Fruit fly (Drosophila melanogaster) whole organism, embryonic: ENCODE data around the gene smg.

Experiments used
- Adf1 ChIP-seq: fragments of 200-800 bp; sonication (Bioruptor generic); IDR thresholded peaks from 2 replicates; pipeline ENCODE4 v1.3.6; 2022; ENCODE audit warnings: missing biosample characterization, missing genetic modification characterization
- Aef1 ChIP-seq: fragments of 200-800 bp; sonication (Bioruptor generic); IDR thresholded peaks from 3 replicates; pipeline ENCODE4 v1.3.6; 2022; ENCODE audit warnings: missing biosample characterization, missing genetic modification characterization
- Blimp-1 ChIP-seq: fragments of 200-800 bp; sonication (Bioruptor generic); optimal IDR thresholded peaks from 3 replicates; lab custom pipeline; 2018; ENCODE audit warnings: missing biosample characterization, missing genetic modification characterization, mild to moderate bottlenecking, moderate library complexity, missing genetic modification reagents
- CG10431 ChIP-seq: fragments of 200-800 bp; sonication (Bioruptor generic); optimal IDR thresholded peaks from 3 replicates; lab custom pipeline; 2018; ENCODE audit warnings: missing biosample characterization, mild to moderate bottlenecking, missing genetic modification characterization
- CG11085 ChIP-seq: fragments of 200-800 bp; sonication (Bioruptor generic); IDR thresholded peaks from 2 replicates; pipeline ENCODE4 v1.3.6; 2022; ENCODE audit warnings: missing biosample characterization, missing genetic modification characterization
- CG12219 ChIP-seq: fragments of 200-800 bp; sonication (Bioruptor generic); optimal IDR thresholded peaks from 3 replicates; lab custom pipeline; 2018; ENCODE audit warnings: missing biosample characterization, mild to moderate bottlenecking, missing genetic modification characterization
- CG13296 ChIP-seq: fragments of 200-800 bp; sonication (Bioruptor generic); optimal IDR thresholded peaks from 3 replicates; lab custom pipeline; 2018; ENCODE audit warnings: missing biosample characterization, mild to moderate bottlenecking, missing genetic modification characterization
- CG13624 ChIP-seq: fragments of 200-800 bp; sonication (Bioruptor generic); optimal IDR thresholded peaks from 2 replicates; lab custom pipeline; 2016; ENCODE audit warnings: missing biosample characterization, missing genetic modification characterization
- CG13775 ChIP-seq: fragments of 200-800 bp; sonication (Bioruptor generic); optimal IDR thresholded peaks from 3 replicates; lab custom pipeline; 2017; ENCODE audit warnings: missing biosample characterization, mild to moderate bottlenecking, missing genetic modification characterization
- CG15514 ChIP-seq: fragments of 200-800 bp; sonication (Bioruptor generic); optimal IDR thresholded peaks from 3 replicates; lab custom pipeline; 2017; ENCODE audit warnings: missing biosample characterization, missing genetic modification characterization, mild to moderate bottlenecking, moderate library complexity, missing genetic modification reagents
- CG15601 ChIP-seq: fragments of 200-800 bp; sonication (Bioruptor generic); optimal IDR thresholded peaks from 3 replicates; lab custom pipeline; 2019; ENCODE audit warnings: missing biosample characterization, mild to moderate bottlenecking, missing genetic modification characterization, moderate library complexity
- CG17328 ChIP-seq: fragments of 200-800 bp; sonication (Bioruptor generic); IDR thresholded peaks from 2 replicates; pipeline ENCODE4 v1.3.6; 2022; ENCODE audit warnings: missing biosample characterization, missing genetic modification characterization
- CG17912 ChIP-seq: fragments of 200-800 bp; sonication (Bioruptor generic); optimal IDR thresholded peaks from 2 replicates; lab custom pipeline; 2018; ENCODE audit warnings: missing biosample characterization, mild to moderate bottlenecking, missing genetic modification characterization
- CG18476 ChIP-seq: fragments of 200-800 bp; sonication (Bioruptor generic); optimal IDR thresholded peaks from 2 replicates; lab custom pipeline; 2016; ENCODE audit warnings: missing biosample characterization, mild to moderate bottlenecking, missing genetic modification characterization
- CG34224 ChIP-seq: fragments of 200-800 bp; sonication (Bioruptor generic); IDR thresholded peaks from 3 replicates; pipeline ENCODE4 v1.3.6; 2022; ENCODE audit warnings: missing biosample characterization, missing genetic modification characterization; ENCODE audit not compliant: partially characterized antibody
- CG8765 ChIP-seq: fragments of 200-800 bp; sonication (Bioruptor generic); IDR thresholded peaks from 2 replicates; pipeline ENCODE4 v1.3.6; 2022; ENCODE audit warnings: missing biosample characterization, missing genetic modification characterization
- CG9797 ChIP-seq: fragments of 200-800 bp; sonication (Bioruptor generic); optimal IDR thresholded peaks from 3 replicates; lab custom pipeline; 2018; ENCODE audit warnings: missing biosample characterization, mild to moderate bottlenecking, missing genetic modification characterization
- CG9876 ChIP-seq: fragments of 200-800 bp; sonication (Bioruptor generic); optimal IDR thresholded peaks from 2 replicates; lab custom pipeline; 2016; ENCODE audit warnings: missing biosample characterization, missing genetic modification characterization
- Camta ChIP-seq: fragments of 200-800 bp; sonication (Bioruptor generic); optimal IDR thresholded peaks from 2 replicates; lab custom pipeline; 2016; ENCODE audit warnings: missing biosample characterization, missing genetic modification characterization
- Dip3 ChIP-seq: fragments of 200-800 bp; sonication (Bioruptor generic); optimal IDR thresholded peaks from 3 replicates; lab custom pipeline; 2016; ENCODE audit warnings: missing biosample characterization, missing genetic modification characterization
- Fer2 ChIP-seq: fragments of 200-800 bp; sonication (Bioruptor generic); optimal IDR thresholded peaks from 2 replicates; lab custom pipeline; 2018; ENCODE audit warnings: missing biosample characterization, mild to moderate bottlenecking, missing genetic modification characterization, moderate library complexity
- Gug ChIP-seq: fragments of 200-800 bp; sonication (Bioruptor generic); IDR thresholded peaks from 4 replicates; pipeline ENCODE4 v1.3.6; 2022; ENCODE audit warnings: missing biosample characterization, missing genetic modification characterization
- NC2α ChIP-seq: fragments of 200-800 bp; sonication (Bioruptor generic); optimal IDR thresholded peaks from 2 replicates; lab custom pipeline; 2016; ENCODE audit warnings: missing biosample characterization, missing genetic modification characterization
- NK7.1 ChIP-seq: fragments of 200-800 bp; sonication (Bioruptor generic); optimal IDR thresholded peaks from 3 replicates; lab custom pipeline; 2016; ENCODE audit warnings: missing biosample characterization, missing genetic modification characterization
- Neu2 ChIP-seq: fragments of 200-800 bp; sonication (Bioruptor generic); optimal IDR thresholded peaks from 3 replicates; lab custom pipeline; 2016; ENCODE audit warnings: missing biosample characterization, missing genetic modification characterization, borderline replicate concordance
- Sin3A ChIP-seq: fragments of >200 bp; optimal IDR thresholded peaks from 2 replicates; lab custom pipeline; 2018
- amos ChIP-seq: fragments of 200-800 bp; sonication (Bioruptor generic); IDR thresholded peaks from 2 replicates; pipeline ENCODE4 v1.3.6; 2022; ENCODE audit warnings: missing biosample characterization, missing genetic modification characterization; ENCODE audit not compliant: partially characterized antibody
- ara ChIP-seq: fragments of 200-800 bp; sonication (Bioruptor generic); IDR thresholded peaks from 2 replicates; pipeline ENCODE4 v1.3.6; 2022; ENCODE audit warnings: missing biosample characterization, missing genetic modification characterization
- bcd ChIP-seq: fragments of 200-800 bp; sonication (Bioruptor generic); optimal IDR thresholded peaks from 2 replicates; lab custom pipeline; 2017; ENCODE audit warnings: missing biosample characterization, mild to moderate bottlenecking, missing genetic modification characterization
- cad ChIP-seq: fragments of >200 bp; optimal IDR thresholded peaks from 2 replicates; lab custom pipeline; 2017; ENCODE audit warnings: missing biosample characterization, missing genetic modification characterization
- cas ChIP-seq: fragments of 200-800 bp; sonication (Bioruptor generic); IDR thresholded peaks from 2 replicates; pipeline ENCODE4 v1.3.6; 2022; ENCODE audit warnings: missing biosample characterization, missing genetic modification characterization
- chif ChIP-seq, 2 experiments: fragments of 200-800 bp; sonication (Bioruptor generic); optimal IDR thresholded peaks; 3 replicates each; lab custom pipeline; 2016; ENCODE audit warnings: missing biosample characterization in 2 of 2, missing genetic modification characterization in 2 of 2
- ci ChIP-seq: fragments of 200-800 bp; sonication (Bioruptor generic); IDR thresholded peaks from 3 replicates; pipeline ENCODE4 v1.3.6; 2022; ENCODE audit warnings: missing biosample characterization, missing genetic modification characterization
- crp ChIP-seq, 2 experiments: fragments of 200-800 bp; sonication (Bioruptor generic); optimal IDR thresholded peaks; 2 replicates in 1 of 2; 3 replicates in 1 of 2; lab custom pipeline; 2017; ENCODE audit warnings: missing biosample characterization in 2 of 2, missing genetic modification characterization in 2 of 2, mild to moderate bottlenecking in 1 of 2, moderate library complexity in 1 of 2
- esg ChIP-seq: fragments of 200-800 bp; sonication (Bioruptor generic); conservative IDR thresholded peaks from 2 replicates; pipeline ENCODE4 v1.3.6; 2022; ENCODE audit warnings: missing biosample characterization, missing genetic modification characterization
- eve ChIP-seq, 2 experiments: fragments of >200 bp; optimal IDR thresholded peaks; 2 replicates each; lab custom pipeline; 2017; ENCODE audit warnings: missing biosample characterization in 2 of 2, missing genetic modification characterization in 2 of 2
- ewg ChIP-seq: fragments of 200-800 bp; sonication (Bioruptor generic); optimal IDR thresholded peaks from 3 replicates; lab custom pipeline; 2017; ENCODE audit warnings: mild to moderate bottlenecking, missing biosample characterization, missing genetic modification reagents, missing genetic modification characterization
- grn ChIP-seq: fragments of 200-800 bp; sonication (Bioruptor generic); optimal IDR thresholded peaks from 3 replicates; lab custom pipeline; 2017; ENCODE audit warnings: missing biosample characterization, missing genetic modification characterization
- gro ChIP-seq: fragments of 200-800 bp; sonication (Bioruptor generic); optimal IDR thresholded peaks from 2 replicates; lab custom pipeline; 2016; ENCODE audit warnings: missing biosample characterization, missing genetic modification characterization
- gsb ChIP-seq: fragments of 200-800 bp; sonication (Bioruptor generic); IDR thresholded peaks from 2 replicates; pipeline ENCODE4 v1.3.6; 2022; ENCODE audit warnings: missing biosample characterization, missing genetic modification characterization
- hb ChIP-seq: fragments of 200-800 bp; sonication (Bioruptor generic); IDR thresholded peaks from 3 replicates; pipeline ENCODE4 v1.3.6; 2022; ENCODE audit warnings: missing biosample characterization, missing genetic modification characterization; ENCODE audit not compliant: partially characterized antibody
- klu ChIP-seq: fragments of 200-800 bp; sonication (Bioruptor generic); IDR thresholded peaks from 2 replicates; pipeline ENCODE4 v1.3.6; 2022; ENCODE audit warnings: missing biosample characterization, missing genetic modification characterization
- lmd ChIP-seq: fragments of 200-800 bp; sonication (Bioruptor generic); IDR thresholded peaks from 2 replicates; pipeline ENCODE4 v1.3.6; 2022; ENCODE audit warnings: missing biosample characterization, missing genetic modification characterization
- lola ChIP-seq, 3 experiments: fragments of >200 bp in 2 of 3; fragments of 200-800 bp in 1 of 3; sonication (Bioruptor generic) in 1 of 3; optimal IDR thresholded peaks; 2 replicates each; lab custom pipeline; 2017 to 2019; ENCODE audit warnings: missing biosample characterization in 3 of 3, missing genetic modification characterization in 3 of 3, mild to moderate bottlenecking in 1 of 3, moderate library complexity in 1 of 3
- p53 ChIP-seq: fragments of 200-800 bp; sonication (Bioruptor generic); optimal IDR thresholded peaks from 2 replicates; lab custom pipeline; 2016; ENCODE audit warnings: missing biosample characterization, missing genetic modification characterization
- psq ChIP-seq: fragments of 200-800 bp; sonication (Bioruptor generic); optimal IDR thresholded peaks from 2 replicates; lab custom pipeline; 2017; ENCODE audit warnings: missing biosample characterization, missing genetic modification characterization
- ranshi ChIP-seq: fragments of 200-800 bp; sonication (Bioruptor generic); IDR thresholded peaks from 2 replicates; pipeline ENCODE4 v1.3.6; 2022; ENCODE audit warnings: missing biosample characterization, missing genetic modification characterization
- sd ChIP-seq: fragments of 200-800 bp; sonication (Bioruptor generic); optimal IDR thresholded peaks from 3 replicates; lab custom pipeline; 2018; ENCODE audit warnings: missing biosample characterization, mild to moderate bottlenecking, missing genetic modification characterization, moderate library complexity
- sim ChIP-seq: fragments of 200-800 bp; sonication (Bioruptor generic); IDR thresholded peaks from 2 replicates; pipeline ENCODE4 v1.3.6; 2022; ENCODE audit warnings: missing biosample characterization, missing genetic modification characterization
- slbo ChIP-seq: fragments of 200-800 bp; sonication (Bioruptor generic); IDR thresholded peaks from 2 replicates; pipeline ENCODE4 v1.3.6; 2022; ENCODE audit warnings: missing biosample characterization, missing genetic modification characterization
- wdn ChIP-seq: fragments of 200-800 bp; sonication (Bioruptor generic); IDR thresholded peaks from 2 replicates; pipeline ENCODE4 v1.3.6; 2022; ENCODE audit warnings: missing biosample characterization, missing genetic modification characterization

smg gene

dm6 chr3L:9025680-9026079, 27.9 kb upstream of the smg start (continued):
- TF ChIP-seq Adf1 (GFP tag; lab: Robert Waterston, UW) (peak; percentile 22; the same call in 1 of the 2 replicates), ranshi (peak; percentile 87), Gug (GFP tag; lab: Robert Waterston, UW) (peak; percentile 80), sd (tag; lab: Kevin White, UChicago) (peak; percentile 61), CG15601 (tag; lab: Kevin White, UChicago) (peak; percentile 75), ewg (GFP tag; lab: Kevin White, UChicago) (peak; percentile 72), wdn (GFP tag; lab: Robert Waterston, UW) (peak; percentile 63), CG9797 (GFP tag; lab: Kevin White, UChicago) (no peak), gro (GFP tag; lab: Kevin White, UChicago) (peak; percentile 57), CG34224 (GFP tag; lab: Robert Waterston, UW) (no peak), cad (GFP tag; lab: Kevin White, UChicago) (no peak), Fer2 (peak; percentile 45), Sin3A (lab: Kevin White, UChicago) (no peak), esg (GFP tag; lab: Robert Waterston, UW) (peak; percentile 91), CG17328 (peak; percentile 92), Camta (GFP tag; lab: Kevin White, UChicago) (peak; percentile 87), bcd (GFP tag; lab: Kevin White, UChicago) (peak; percentile 74), NC2α (GFP tag; lab: Kevin White, UChicago) (peak; percentile 38), CG11085 (peak; percentile 54), lola (GFP tag; optimal IDR thresholded peaks at IDR 0.05; lab: Kevin White, UChicago) (peak in 1 of 3 experiments; percentile 79), Neu2 (GFP tag; lab: Kevin White, UChicago) (no peak), lmd (GFP tag; lab: Robert Waterston, UW) (peak; percentile 89), Blimp-1 (GFP tag; lab: Kevin White, UChicago) (peak; percentile 82), CG15514 (peak; percentile 33), CG13775 (GFP tag; lab: Kevin White, UChicago) (peak; percentile 65), grn (GFP tag; lab: Kevin White, UChicago) (peak; percentile 89), p53 (no peak), CG9876 (peak; percentile 20), ci (GFP tag; lab: Robert Waterston, UW) (peak; percentile 97), crp (GFP tag; optimal IDR thresholded peaks at IDR 0.05; lab: Kevin White, UChicago) (peak in 1 of 2 experiments; percentile 30), psq (GFP tag; lab: Kevin White, UChicago) (peak; percentile 39), slbo (peak; percentile 92), eve (GFP tag; optimal IDR thresholded peaks at IDR 0.05; lab: Kevin White, UChicago) (peak in 1 of 2 experiments; percentile 94), cas (GFP tag; lab: Robert Waterston, UW) (peak; percentile 72; the same call in 1 of the 2 replicates), CG8765 (GFP tag; lab: Robert Waterston, UW) (peak; percentile 80), sim (GFP tag; lab: Robert Waterston, UW) (peak; percentile 86), CG18476 (GFP tag; lab: Kevin White, UChicago) (peak; percentile 68), gsb (GFP tag; lab: Robert Waterston, UW) (peak; percentile 81), CG13296 (peak; percentile 76), Dip3 (GFP tag; lab: Kevin White, UChicago) (peak; percentile 69), ara (GFP tag; lab: Robert Waterston, UW) (peak; percentile 89), Aef1 (GFP tag; lab: Robert Waterston, UW) (peak; percentile 89), CG17912 (GFP tag; lab: Kevin White, UChicago) (peak; percentile 34), chif (GFP tag; optimal IDR thresholded peaks at IDR 0.05; lab: Kevin White, UChicago) (peak; percentile 73 to 87), CG10431 (peak; percentile 28), amos (GFP tag; lab: Robert Waterston, UW) (no peak), NK7.1 (GFP tag; lab: Kevin White, UChicago) (peak; percentile 60), CG13624 (GFP tag; lab: Kevin White, UChicago) (peak; percentile 79), klu (GFP tag; lab: Robert Waterston, UW) (peak; percentile 78), hb (GFP tag; lab: Robert Waterston, UW) (no peak), CG12219 (GFP tag; lab: Kevin White, UChicago) (peak; percentile 83)
